Worm (Caenorhabditis elegans): ENCODE results near the gene atf-2.

Gene atf-2

ce11 chrII:8749084-8749483, 2.7 kb upstream of the atf-2 start (continued):
- TF ChIP-seq nhr-77 (tag; optimal IDR thresholded peaks at IDR 0.05) (no peak), F10B5.3 (tag; optimal IDR thresholded peaks at IDR 0.05) (no peak), hlh-11 (tag; optimal IDR thresholded peaks at IDR 0.05) (peak; percentile 40), zip-2 (tag; optimal IDR thresholded peaks at IDR 0.05) (no peak), tag-97 (GFP tag; IDR thresholded peaks at IDR 0.05) (no peak), dpl-1 (GFP tag; optimal IDR thresholded peaks at IDR 0.05) (no peak), F44E2.7 (GFP tag; IDR thresholded peaks at IDR 0.05) (no peak), unc-62 (GFP tag; optimal IDR thresholded peaks at IDR 0.05 in 1 of 2) (peak in 1 of 2 experiments; percentile 66), unc-62 (tag; optimal IDR thresholded peaks at IDR 0.05) (no peak), nhr-102 (tag; optimal IDR thresholded peaks at IDR 0.05) (no peak)

- TF ChIP-seq madf-9 (GFP tag; conservative IDR thresholded peaks at IDR 0.05) (no peak), mxl-3 (GFP tag; optimal IDR thresholded peaks at IDR 0.05) (no peak), hlh-11 (tag; optimal IDR thresholded peaks at IDR 0.05) (no peak), tra-1 (GFP tag; IDR thresholded peaks at IDR 0.05) (no peak), pqm-1 (tag; optimal IDR thresholded peaks at IDR 0.05) (no peak), lin-13 (GFP tag; optimal IDR thresholded peaks at IDR 0.05) (no peak), spr-1 (tag; optimal IDR thresholded peaks at IDR 0.05) (no peak)
These were observed 1.7 kb upstream of the atf-2 start for ce11 chrII:8750056-8750455.

ce11 chrII:8751042-8751441, 744 bp upstream of the atf-2 start:
- TF ChIP-seq nhr-28 (tag; optimal IDR thresholded peaks at IDR 0.05) (peak; percentile 35), hlh-11 (tag; optimal IDR thresholded peaks at IDR 0.05) (peak; percentile 66), T20F7.1 (GFP tag; optimal IDR thresholded peaks at IDR 0.05) (no peak), aha-1 (tag) (peak; percentile 92), mxl-3 (GFP tag; optimal IDR thresholded peaks at IDR 0.05) (peak; percentile 46), nhr-48 (tag; optimal IDR thresholded peaks at IDR 0.05) (peak; percentile 55), mdl-1 (tag; optimal IDR thresholded peaks at IDR 0.05) (peak in 1 of 2 experiments; percentile 63), ZK337.2 (GFP tag; IDR thresholded peaks at IDR 0.05) (no peak), unc-62 (GFP tag; optimal IDR thresholded peaks at IDR 0.05 in 1 of 2) (peak in 1 of 2 experiments; percentile 47), unc-62 (tag; optimal IDR thresholded peaks at IDR 0.05) (no peak)

DNA sequence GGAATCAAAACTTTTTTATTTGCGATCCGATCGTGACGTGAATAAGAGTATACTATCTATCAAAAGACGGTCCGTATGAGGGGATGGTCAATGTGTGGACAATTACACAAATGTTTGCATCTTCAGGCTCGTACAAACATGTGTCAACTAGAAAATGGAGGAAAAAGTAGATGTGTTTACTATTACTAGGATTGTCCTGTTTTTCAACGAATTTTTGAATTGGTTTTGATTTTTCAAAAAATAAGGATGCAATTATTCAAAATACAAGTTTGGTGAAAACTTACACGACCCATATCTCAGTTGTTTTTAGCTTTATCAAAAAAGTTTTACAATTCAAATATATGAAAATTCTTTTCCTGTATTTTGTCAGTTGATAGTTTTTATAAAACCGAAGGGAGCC, 3.5 kb downstream of the atf-2 start, which contains the start of gene K08F8.7:
TSS of gene K08F8.7 (minus strand) at position 101 of the 400 bp plus-strand sequence.
- no peak for TF ChIP-seq snpc-1.2 (GFP tag; IDR thresholded peaks at IDR 0.05)
- no peak for TF ChIP-seq unc-130 (GFP tag; optimal IDR thresholded peaks at IDR 0.05)
- TF ChIP-seq daf-8 (GFP tag; IDR thresholded peaks at IDR 0.05) = no peak
- TF ChIP-seq mdt-29 (GFP tag; IDR thresholded peaks at IDR 0.05) = no peak
- TF ChIP-seq madf-9 (GFP tag; conservative IDR thresholded peaks at IDR 0.05) = no peak
- no peak for TF ChIP-seq ceh-28 (tag; optimal IDR thresholded peaks at IDR 0.05)
- TF ChIP-seq ces-1 (GFP tag; optimal IDR thresholded peaks at IDR 0.05) = no peak
- TF ChIP-seq rbr-2 (tag; optimal IDR thresholded peaks at IDR 0.05) = no peak
- TF ChIP-seq set-16 (GFP tag; IDR thresholded peaks at IDR 0.05) = no peak
- no peak for TF ChIP-seq arid-1 (GFP tag; conservative IDR thresholded peaks at IDR 0.05)
- no peak for TF ChIP-seq nhr-41 (GFP tag; IDR thresholded peaks at IDR 0.05)
- TF ChIP-seq ceh-20 (GFP tag; IDR thresholded peaks at IDR 0.05) = no peak
- TF ChIP-seq Y48G9A.11 (GFP tag; IDR thresholded peaks at IDR 0.05) = no peak
- TF ChIP-seq nhr-111 (GFP tag; optimal IDR thresholded peaks at IDR 0.05) = no peak
- TF ChIP-seq ZK546.5 (tag; optimal IDR thresholded peaks at IDR 0.05) = no peak
- TF ChIP-seq ZK337.2 (GFP tag; IDR thresholded peaks at IDR 0.05) = no peak
- no peak for TF ChIP-seq aha-1 (tag)
- TF ChIP-seq nhr-11 (tag; optimal IDR thresholded peaks at IDR 0.05) = no peak
